Worm (Caenorhabditis elegans): ENCODE results near the gene frm-8.

- no peak for TF ChIP-seq unc-86 (tag; optimal IDR thresholded peaks at IDR 0.05)
- TF ChIP-seq ceh-24 (tag; optimal IDR thresholded peaks at IDR 0.05), result no peak
- no peak for TF ChIP-seq fkh-10 (GFP tag; optimal IDR thresholded peaks at IDR 0.05)
- no peak for TF ChIP-seq C38D4.7 (GFP tag; optimal IDR thresholded peaks at IDR 0.05)
- TF ChIP-seq hlh-8 (tag; optimal IDR thresholded peaks at IDR 0.05), result no peak
- no peak for TF ChIP-seq ceh-9 (tag; optimal IDR thresholded peaks at IDR 0.05)
- TF ChIP-seq tbx-2 (tag; optimal IDR thresholded peaks at IDR 0.05), result no peak
Measured at ce11 chrIII:3198307-3198706, 20.6 kb downstream of the frm-8 start, which contains the start of gene R148.7.

Data from whole organism, late embryonic.